Worm (Caenorhabditis elegans) whole organism, L4 larva: ENCODE results near the gene F40F8.12.

Experiments used
- Y105C5A.15 ChIP-seq: fragments of 200-800 bp; sonication (Bioruptor generic); IDR thresholded peaks from 2 replicates; pipeline ENCODE4 v1.3.6; 2022; ENCODE audit warnings: missing genetic modification characterization, missing compliant biosample characterization
- aha-1 ChIP-seq: fragments of 150-350 bp; peaks from one replicate; lab custom pipeline; 2014; ENCODE audit warnings: missing biosample characterization, missing genetic modification characterization
- arid-1 ChIP-seq: fragments of 200-800 bp; sonication (Bioruptor generic); conservative IDR thresholded peaks from 2 replicates; pipeline ENCODE4 v1.3.6; 2022; ENCODE audit warnings: missing genetic modification reagents, missing genetic modification characterization, missing compliant biosample characterization
- attf-4 ChIP-seq: sonication (generic microtip); optimal IDR thresholded peaks from 3 replicates; lab custom pipeline; 2017; ENCODE audit warnings: missing biosample characterization, missing genetic modification characterization
- ceh-44 ChIP-seq: fragments of 200-800 bp; sonication (Bioruptor generic); IDR thresholded peaks from 2 replicates; pipeline ENCODE4 v1.3.6; 2022; ENCODE audit warnings: missing genetic modification reagents, missing genetic modification characterization, missing compliant biosample characterization
- ceh-62 ChIP-seq: sonication (generic microtip); optimal IDR thresholded peaks from 2 replicates; lab custom pipeline; 2017; ENCODE audit warnings: missing biosample characterization, missing genetic modification characterization
- ceh-82 ChIP-seq: sonication (generic microtip); optimal IDR thresholded peaks from 2 replicates; lab custom pipeline; 2017; ENCODE audit warnings: missing biosample characterization, missing genetic modification characterization
- cey-2 ChIP-seq: sonication (generic microtip); optimal IDR thresholded peaks from 3 replicates; lab custom pipeline; 2017; ENCODE audit warnings: missing genetic modification characterization, mild to moderate bottlenecking, missing compliant biosample characterization, antibody characterized with exemption, borderline replicate concordance; ENCODE audit not compliant: insufficient read depth
- daf-12 ChIP-seq: fragments of 150-350 bp; optimal IDR thresholded peaks from 2 replicates; lab custom pipeline; 2014; ENCODE audit warnings: missing biosample characterization, missing genetic modification reagents, missing genetic modification characterization
- daf-16 ChIP-seq, 3 experiments: sonication (generic microtip); optimal IDR thresholded peaks; 2 replicates each; lab custom pipeline; 2016 to 2017; ENCODE audit warnings: missing genetic modification characterization in 3 of 3, missing genetic modification reagents in 3 of 3, mild to moderate bottlenecking in 2 of 3, missing compliant biosample characterization in 2 of 3, missing biosample characterization in 1 of 3, moderate library complexity in 1 of 3
- dmd-6 ChIP-seq: fragments of 200-800 bp; sonication (Bioruptor generic); IDR thresholded peaks from 2 replicates; pipeline ENCODE4 v1.3.6; 2022; ENCODE audit warnings: missing genetic modification reagents, missing genetic modification characterization, missing compliant biosample characterization
- dpl-1 ChIP-seq: fragments of 150-350 bp; optimal IDR thresholded peaks from 2 replicates; lab custom pipeline; 2014; ENCODE audit warnings: missing biosample characterization, missing genetic modification reagents, missing genetic modification characterization
- dve-1 ChIP-seq: sonication (generic microtip); optimal IDR thresholded peaks from 2 replicates; lab custom pipeline; 2017; ENCODE audit warnings: antibody characterized with exemption, mild to moderate bottlenecking, missing genetic modification characterization, missing compliant biosample characterization; ENCODE audit not compliant: insufficient read depth
- egl-27 ChIP-seq: sonication (generic microtip); optimal IDR thresholded peaks from 3 replicates; lab custom pipeline; 2017; ENCODE audit warnings: missing biosample characterization, missing genetic modification reagents, missing genetic modification characterization
- hlh-30 ChIP-seq: sonication (generic microtip); optimal IDR thresholded peaks from 2 replicates; lab custom pipeline; 2017; ENCODE audit warnings: antibody characterized with exemption, mild to moderate bottlenecking, missing genetic modification characterization, missing compliant biosample characterization; ENCODE audit not compliant: insufficient read depth
- lin-13 ChIP-seq: fragments of 150-350 bp; optimal IDR thresholded peaks from 2 replicates; lab custom pipeline; 2014; ENCODE audit warnings: missing biosample characterization, missing genetic modification reagents, missing genetic modification characterization
- lin-29 ChIP-seq: fragments of 200-800 bp; sonication (Bioruptor generic); IDR thresholded peaks from 2 replicates; pipeline ENCODE4 v1.3.6; 2022; ENCODE audit warnings: missing genetic modification reagents, missing genetic modification characterization, missing compliant biosample characterization
- lin-38 ChIP-seq: fragments of 200-800 bp; sonication (Bioruptor generic); IDR thresholded peaks from 2 replicates; pipeline ENCODE4 v1.3.6; 2022; ENCODE audit warnings: missing genetic modification reagents, missing genetic modification characterization, missing compliant biosample characterization
- lir-3 ChIP-seq: sonication (generic microtip); optimal IDR thresholded peaks from 2 replicates; lab custom pipeline; 2016; ENCODE audit warnings: mild to moderate bottlenecking, missing genetic modification characterization, missing compliant biosample characterization
- lsy-2 ChIP-seq, 2 experiments: fragments of 150-350 bp in 1 of 2; sonication (generic microtip) in 1 of 2; optimal IDR thresholded peaks; 2 replicates each; lab custom pipeline; 2014 to 2017; ENCODE audit warnings: missing biosample characterization in 2 of 2, missing genetic modification characterization in 2 of 2
- madf-9 ChIP-seq: fragments of 200-800 bp; sonication (Bioruptor generic); conservative IDR thresholded peaks from 2 replicates; pipeline ENCODE4 v1.3.6; 2022; ENCODE audit warnings: missing genetic modification reagents, missing genetic modification characterization, missing compliant biosample characterization
- mep-1 ChIP-seq: fragments of 150-350 bp; sonication (generic microtip); optimal IDR thresholded peaks from 3 replicates; lab custom pipeline; 2014; ENCODE audit warnings: missing biosample characterization, missing genetic modification characterization
- mes-2 ChIP-seq: sonication (generic microtip); optimal IDR thresholded peaks from 2 replicates; lab custom pipeline; 2016; ENCODE audit warnings: missing genotype, mild to moderate bottlenecking, missing genetic modification characterization, missing compliant biosample characterization; ENCODE audit not compliant: poor library complexity, severe bottlenecking
- mxl-3 ChIP-seq: fragments of 200-800 bp; sonication (Bioruptor generic); optimal IDR thresholded peaks from 2 replicates; lab custom pipeline; 2018; ENCODE audit warnings: mild to moderate bottlenecking, missing genetic modification characterization, missing compliant biosample characterization
- nhr-10 ChIP-seq: fragments of 150-350 bp; optimal IDR thresholded peaks from 2 replicates; lab custom pipeline; 2014; ENCODE audit warnings: missing biosample characterization, missing genetic modification characterization
- nhr-102 ChIP-seq: sonication (generic microtip); optimal IDR thresholded peaks from 2 replicates; lab custom pipeline; 2016; ENCODE audit warnings: mild to moderate bottlenecking, missing genetic modification characterization, moderate library complexity, missing compliant biosample characterization
- nhr-111 ChIP-seq: fragments of 200-800 bp; sonication (Bioruptor generic); optimal IDR thresholded peaks from 2 replicates; lab custom pipeline; 2018; ENCODE audit warnings: mild to moderate bottlenecking, missing genetic modification characterization, missing compliant biosample characterization
- nhr-237 ChIP-seq: sonication (generic microtip); optimal IDR thresholded peaks from 2 replicates; lab custom pipeline; 2017; ENCODE audit warnings: missing biosample characterization, missing genetic modification characterization
- nhr-28 ChIP-seq: fragments of 150-350 bp; optimal IDR thresholded peaks from 2 replicates; lab custom pipeline; 2014; ENCODE audit warnings: missing biosample characterization, missing genetic modification characterization
- nhr-76 ChIP-seq: fragments of 150-350 bp; optimal IDR thresholded peaks from 2 replicates; lab custom pipeline; 2014; ENCODE audit warnings: missing biosample characterization, missing genetic modification characterization
- nhr-77 ChIP-seq: fragments of 150-350 bp; optimal IDR thresholded peaks from 2 replicates; lab custom pipeline; 2014; ENCODE audit warnings: missing biosample characterization, missing genetic modification characterization
- pha-4 ChIP-seq, 2 experiments: fragments of 150-350 bp in 1 of 2; fragments of 200-800 bp in 1 of 2; sonication (Bioruptor generic) in 1 of 2; IDR thresholded peaks in 1 of 2; optimal IDR thresholded peaks in 1 of 2; 2 replicates each; pipeline versions ENCODE4 v1.3.6 to Lab custom; 2014 to 2022; ENCODE audit warnings: missing genetic modification characterization in 2 of 2, missing genetic modification reagents in 2 of 2, missing biosample characterization in 1 of 2, missing compliant biosample characterization in 1 of 2
- php-3 ChIP-seq: fragments of 200-800 bp; sonication (Bioruptor generic); IDR thresholded peaks from 2 replicates; pipeline ENCODE4 v1.3.6; 2022; ENCODE audit warnings: missing genetic modification reagents, missing genetic modification characterization, missing compliant biosample characterization
- rbr-2 ChIP-seq: sonication (generic microtip); optimal IDR thresholded peaks from 2 replicates; lab custom pipeline; 2016; ENCODE audit warnings: missing genotype, missing genetic modification characterization, missing compliant biosample characterization
- snpc-4 ChIP-seq: fragments of 150-350 bp; optimal IDR thresholded peaks from 2 replicates; lab custom pipeline; 2014; ENCODE audit warnings: missing biosample characterization, missing genetic modification characterization
- zag-1 ChIP-seq: fragments of 150-350 bp; optimal IDR thresholded peaks from 2 replicates; lab custom pipeline; 2014; ENCODE audit warnings: missing biosample characterization, missing genetic modification characterization

Gene F40F8.12

ce11 chrII:11126312-11127000, 3.2 kb upstream of the F40F8.12 start, which contains the start of the genes rps-9 and lsm-1 (continued):
- peak; percentile 63 for TF ChIP-seq dpl-1 (GFP tag; lab: Kevin White, UChicago)
- no peak for TF ChIP-seq cey-2 (tag; lab: Kevin White, UChicago)
- peak; percentile 5 for TF ChIP-seq nhr-28
- TF ChIP-seq nhr-76 (tag; lab: Kevin White, UChicago), result no peak
- TF ChIP-seq mep-1 (tag; lab: Kevin White, UChicago), result peak; percentile 71
- no peak for TF ChIP-seq attf-4 (tag; lab: Kevin White, UChicago)
- TF ChIP-seq daf-16 (GFP tag; optimal IDR thresholded peaks at IDR 0.05; lab: Kevin White, UChicago), result no peak
- TF ChIP-seq daf-16 (tag; optimal IDR thresholded peaks at IDR 0.05; lab: Kevin White, UChicago), result peak; percentile 32
- TF ChIP-seq lin-13 (GFP tag; lab: Kevin White, UChicago), result peak; percentile 60
- no peak for TF ChIP-seq php-3 (GFP tag; lab: Robert Waterston, UW)
- TF ChIP-seq nhr-77 (tag; lab: Kevin White, UChicago), result peak; percentile 50
- peak; percentile 25; the same call in 1 of the 2 replicates for TF ChIP-seq dmd-6 (GFP tag; lab: Robert Waterston, UW)
- TF ChIP-seq ceh-44 (GFP tag; lab: Robert Waterston, UW), result no peak
- TF ChIP-seq ceh-62, result no peak
- no peak for TF ChIP-seq lin-29 (GFP tag; lab: Robert Waterston, UW)
- TF ChIP-seq rbr-2 (tag; lab: Kevin White, UChicago), result peak; percentile 43
- TF ChIP-seq arid-1, result 0 out of 2 replicates have a peak, but pooled peaks have one; percentile 38
- no peak for TF ChIP-seq daf-12 (tag; lab: Kevin White, UChicago)
- TF ChIP-seq nhr-237, result no peak

- no peak for TF ChIP-seq mxl-3
- no peak for TF ChIP-seq zag-1
- no peak for TF ChIP-seq pha-4 (GFP tag; IDR thresholded peaks at IDR 0.05; lab: Robert Waterston, UW)
- no peak for TF ChIP-seq pha-4 (tag; optimal IDR thresholded peaks at IDR 0.05; lab: Kevin White, UChicago)
- no peak for TF ChIP-seq nhr-237
These were observed 2.3 kb upstream of the F40F8.12 start, which contains the start of gene F40F8.1 for ce11 chrII:11127364-11127763. F40F8.1 (plus strand) TSS chrII:11127664.

ce11 chrII:11128989-11129388, 628 bp upstream of the F40F8.12 start, which contains the start of gene F40F8.3:
F40F8.3 (plus strand) TSS chrII:11129289.
- TF ChIP-seq nhr-10 (no peak), egl-27 (no peak), snpc-4 (tag; lab: Kevin White, UChicago) (no peak), arid-1 (no peak), nhr-111 (GFP tag; lab: Kevin White, UChicago) (no peak), ceh-82 (no peak), pha-4 (GFP tag; IDR thresholded peaks at IDR 0.05; lab: Robert Waterston, UW) (no peak), pha-4 (tag; optimal IDR thresholded peaks at IDR 0.05; lab: Kevin White, UChicago) (no peak), Y105C5A.15 (GFP tag; lab: Robert Waterston, UW) (no peak)

DNA sequence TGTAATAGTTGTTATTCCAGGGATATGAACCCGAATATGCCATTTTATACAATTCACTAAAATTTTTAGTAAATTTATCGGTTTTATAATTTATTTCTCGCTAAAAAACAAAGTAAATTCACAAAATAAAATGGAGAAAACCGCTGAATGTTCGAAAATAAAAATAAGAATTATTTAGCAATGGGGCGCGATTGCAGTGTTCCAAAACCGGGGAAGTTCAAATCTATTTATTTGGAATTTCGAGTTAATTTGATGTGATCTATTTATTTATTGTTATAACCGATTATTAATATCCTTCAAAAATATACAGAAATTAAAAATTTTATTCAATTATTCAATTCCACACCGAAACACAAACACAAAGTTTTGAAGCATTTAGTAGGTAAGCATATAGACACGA, 2.9 kb downstream of the F40F8.12 start, which contains the start of gene F40F8.11:
F40F8.11 (minus strand) TSS at position 49 of the 400 bp plus-strand sequence.
- TF ChIP-seq dpl-1 (GFP tag; lab: Kevin White, UChicago), result peak; percentile 86
- peak; percentile 8 for TF ChIP-seq aha-1 (tag; lab: Kevin White, UChicago)
- TF ChIP-seq nhr-77 (tag; lab: Kevin White, UChicago), result peak; percentile 23
- peak; percentile 21 for TF ChIP-seq mep-1 (tag; lab: Kevin White, UChicago)
- TF ChIP-seq hlh-30 (tag; lab: Kevin White, UChicago), result peak; percentile 25
- TF ChIP-seq nhr-28, result peak; percentile 1
- TF ChIP-seq lir-3 (tag; lab: Kevin White, UChicago), result no peak
- peak in 1 of 2 experiments; percentile 44 for TF ChIP-seq daf-16 (GFP tag; optimal IDR thresholded peaks at IDR 0.05; lab: Kevin White, UChicago)
- TF ChIP-seq daf-16 (tag; optimal IDR thresholded peaks at IDR 0.05; lab: Kevin White, UChicago), result peak; percentile 32
- peak in 1 of 2 experiments; percentile 82 for TF ChIP-seq lsy-2 (tag; optimal IDR thresholded peaks at IDR 0.05; lab: Kevin White, UChicago)
- peak; percentile 11 for TF ChIP-seq nhr-102 (tag; lab: Kevin White, UChicago)
- peak; percentile 93 for TF ChIP-seq lin-38 (GFP tag; lab: Robert Waterston, UW)
- TF ChIP-seq madf-9 (GFP tag; lab: Robert Waterston, UW), result no peak
- TF ChIP-seq mes-2, result peak; percentile 68
- TF ChIP-seq dve-1 (tag; lab: Kevin White, UChicago), result peak; percentile 66
- no peak for TF ChIP-seq daf-12 (tag; lab: Kevin White, UChicago)
